Comparison of ENCODE assay signal across 2 fruit fly cellular contexts in genomic region chr3R:13815022-13815440, dm6.
TF ChIP-seq lines count a peak whose summit lies in the region.

No protein-coding gene starts in this region.

TF ChIP-seq in whole organism, embryonic, 481 proteins besides CTCF, POLR2A, EP300 and RAD21 (continued from another document and continues in another):
- TF ChIP-seq z (GFP tag; IDR thresholded peaks at IDR 0.05; lab: Robert Waterston, UW): peak; percentile 78; the same call in 2 of the 3 replicates
- peak; percentile 15; the same call in 1 of the 2 replicates for TF ChIP-seq CG13287 (GFP tag; IDR thresholded peaks at IDR 0.05; lab: Robert Waterston, UW; ENCODE audit: partially characterized antibody)
- TF ChIP-seq Oaz (GFP tag; IDR thresholded peaks at IDR 0.05; lab: Robert Waterston, UW): no peak
- TF ChIP-seq crp (GFP tag; optimal IDR thresholded peaks at IDR 0.05; lab: Kevin White, UChicago): peak in 1 of 2 experiments; percentile 58
- TF ChIP-seq CG2202 (tag; optimal IDR thresholded peaks at IDR 0.05; lab: Kevin White, UChicago): no peak
- TF ChIP-seq cwo (GFP tag; optimal IDR thresholded peaks at IDR 0.05; lab: Kevin White, UChicago): no peak
- TF ChIP-seq CG6272 (GFP tag; IDR thresholded peaks at IDR 0.05; lab: Robert Waterston, UW): no peak
- no peak for TF ChIP-seq salm (tag; optimal IDR thresholded peaks at IDR 0.05; lab: Kevin White, UChicago)
- no peak for TF ChIP-seq CG7271 (tag; optimal IDR thresholded peaks at IDR 0.05; lab: Kevin White, UChicago)
- peak; percentile 21; the same call in 1 of the 3 replicates for TF ChIP-seq so (GFP tag; IDR thresholded peaks at IDR 0.05; lab: Robert Waterston, UW)
- TF ChIP-seq ERR (GFP tag; optimal IDR thresholded peaks at IDR 0.05; lab: Kevin White, UChicago): no peak
- no peak for TF ChIP-seq CG30403 (GFP tag; optimal IDR thresholded peaks at IDR 0.05; lab: Kevin White, UChicago)
- no peak for TF ChIP-seq lov (optimal IDR thresholded peaks at IDR 0.05; lab: Kevin White, UChicago)
- TF ChIP-seq lov (GFP tag; IDR thresholded peaks at IDR 0.05; lab: Robert Waterston, UW): no peak
- no peak for TF ChIP-seq CG10431 (GFP tag; optimal IDR thresholded peaks at IDR 0.05; lab: Kevin White, UChicago)
- 0 out of 3 replicates have a peak, but pooled peaks have one; percentile 29 for TF ChIP-seq zfh1 (GFP tag; IDR thresholded peaks at IDR 0.05; lab: Robert Waterston, UW)
- TF ChIP-seq Bgb (GFP tag; IDR thresholded peaks at IDR 0.05; lab: Robert Waterston, UW; ENCODE audit: partially characterized antibody): no peak
- no peak for TF ChIP-seq HLH4C (GFP tag; IDR thresholded peaks at IDR 0.05; lab: Robert Waterston, UW; ENCODE audit: partially characterized antibody)
- TF ChIP-seq Blimp-1 (GFP tag; optimal IDR thresholded peaks at IDR 0.05; lab: Kevin White, UChicago): peak; percentile 9
- TF ChIP-seq CG34376 (GFP tag; optimal IDR thresholded peaks at IDR 0.05; lab: Kevin White, UChicago): peak; percentile 2
- no peak for TF ChIP-seq Ssrp (tag; optimal IDR thresholded peaks at IDR 0.05; lab: Kevin White, UChicago)
- no peak for TF ChIP-seq BEAF-32 (GFP tag; optimal IDR thresholded peaks at IDR 0.05; lab: Kevin White, UChicago)
- TF ChIP-seq Ravus (GFP tag; IDR thresholded peaks at IDR 0.05; lab: Robert Waterston, UW): no peak
- TF ChIP-seq Myb (GFP tag; optimal IDR thresholded peaks at IDR 0.05; lab: Kevin White, UChicago): no peak
- TF ChIP-seq p53 (GFP tag; optimal IDR thresholded peaks at IDR 0.05; lab: Kevin White, UChicago): no peak
- TF ChIP-seq Deaf1 (tag; optimal IDR thresholded peaks at IDR 0.05; lab: Kevin White, UChicago): no peak
- peak; percentile 79; the same call in 2 of the 4 replicates for TF ChIP-seq chinmo (GFP tag; IDR thresholded peaks at IDR 0.05; lab: Robert Waterston, UW; ENCODE audit: partially characterized antibody)
- no peak for TF ChIP-seq jing (GFP tag; optimal IDR thresholded peaks at IDR 0.05; lab: Kevin White, UChicago)
- TF ChIP-seq CG5180 (GFP tag; optimal IDR thresholded peaks at IDR 0.05; lab: Kevin White, UChicago): no peak
- no peak for TF ChIP-seq ro (GFP tag; IDR thresholded peaks at IDR 0.05; lab: Robert Waterston, UW)
- no peak for TF ChIP-seq CG7786 (GFP tag; optimal IDR thresholded peaks at IDR 0.05; lab: Kevin White, UChicago)
- TF ChIP-seq CkIIα-i1 (GFP tag; IDR thresholded peaks at IDR 0.05; lab: Robert Waterston, UW): no peak
- no peak for TF ChIP-seq CG1647 (GFP tag; optimal IDR thresholded peaks at IDR 0.05; lab: Kevin White, UChicago)
- TF ChIP-seq CG14710 (tag; optimal IDR thresholded peaks at IDR 0.05; lab: Kevin White, UChicago): no peak
- TF ChIP-seq CG12299 (tag; optimal IDR thresholded peaks at IDR 0.05; lab: Kevin White, UChicago): no peak
- TF ChIP-seq CG13123 (GFP tag; optimal IDR thresholded peaks at IDR 0.05; lab: Kevin White, UChicago): no peak
- TF ChIP-seq C15 (GFP tag; IDR thresholded peaks at IDR 0.05; lab: Robert Waterston, UW): peak; percentile 41; the same call in 1 of the 3 replicates
- no peak for TF ChIP-seq sc (optimal IDR thresholded peaks at IDR 0.05; lab: Kevin White, UChicago)
- TF ChIP-seq sc (GFP tag; optimal IDR thresholded peaks at IDR 0.05; lab: Kevin White, UChicago): no peak
- no peak for TF ChIP-seq CG18619 (GFP tag; optimal IDR thresholded peaks at IDR 0.05; lab: Kevin White, UChicago)
- TF ChIP-seq CG9797 (GFP tag; optimal IDR thresholded peaks at IDR 0.05; lab: Kevin White, UChicago): no peak
- no peak for TF ChIP-seq CG11085 (GFP tag; IDR thresholded peaks at IDR 0.05; lab: Robert Waterston, UW)
- TF ChIP-seq CG15601 (tag; optimal IDR thresholded peaks at IDR 0.05; lab: Kevin White, UChicago): no peak
- no peak for TF ChIP-seq Camta (GFP tag; optimal IDR thresholded peaks at IDR 0.05; lab: Kevin White, UChicago)
- no peak for TF ChIP-seq CG11247 (GFP tag; IDR thresholded peaks at IDR 0.05; lab: Robert Waterston, UW)
- no peak for TF ChIP-seq CG8290 (GFP tag; optimal IDR thresholded peaks at IDR 0.05; lab: Kevin White, UChicago)
- no peak for TF ChIP-seq CG8290 (tag; optimal IDR thresholded peaks at IDR 0.05; lab: Kevin White, UChicago)
- no peak for TF ChIP-seq E2f2 (GFP tag; IDR thresholded peaks at IDR 0.05; lab: Robert Waterston, UW)
- TF ChIP-seq sim (GFP tag; IDR thresholded peaks at IDR 0.05; lab: Robert Waterston, UW): no peak
- peak; percentile 29 for TF ChIP-seq sens (GFP tag; lab: Kevin White, UChicago)
- TF ChIP-seq Drgx (GFP tag; IDR thresholded peaks at IDR 0.05; lab: Robert Waterston, UW): no peak
- no peak for TF ChIP-seq zf30C (GFP tag; optimal IDR thresholded peaks at IDR 0.05; lab: Kevin White, UChicago)
- no peak for TF ChIP-seq CG34422 (GFP tag; IDR thresholded peaks at IDR 0.05; lab: Robert Waterston, UW)
- peak; percentile 23; the same call in 1 of the 2 replicates for TF ChIP-seq Xrp1 (GFP tag; IDR thresholded peaks at IDR 0.05; lab: Robert Waterston, UW)
- no peak for TF ChIP-seq CG13624 (GFP tag; optimal IDR thresholded peaks at IDR 0.05; lab: Kevin White, UChicago)
- no peak for TF ChIP-seq grau (tag; optimal IDR thresholded peaks at IDR 0.05; lab: Kevin White, UChicago)
- TF ChIP-seq CG1024 (GFP tag; IDR thresholded peaks at IDR 0.05; lab: Robert Waterston, UW): no peak
- no peak; the same call in 1 of the 2 replicates for TF ChIP-seq vvl (GFP tag; IDR thresholded peaks at IDR 0.05; lab: Robert Waterston, UW)
- TF ChIP-seq Doc3 (GFP tag; IDR thresholded peaks at IDR 0.05; lab: Robert Waterston, UW; ENCODE audit: partially characterized antibody): 0 out of 3 replicates have a peak, but pooled peaks have one; percentile 36
- TF ChIP-seq Atf6 (GFP tag; IDR thresholded peaks at IDR 0.05; lab: Robert Waterston, UW): 0 out of 2 replicates have a peak, but pooled peaks have one; percentile 9
- TF ChIP-seq toy (GFP tag; IDR thresholded peaks at IDR 0.05; lab: Robert Waterston, UW): no peak
- no peak for TF ChIP-seq Sry-δ (GFP tag; optimal IDR thresholded peaks at IDR 0.05; lab: Kevin White, UChicago)
- no peak for TF ChIP-seq zfh2 (GFP tag; optimal IDR thresholded peaks at IDR 0.05; lab: Kevin White, UChicago)
- TF ChIP-seq CG6175 (GFP tag; IDR thresholded peaks at IDR 0.05; lab: Robert Waterston, UW): no peak
- no peak for TF ChIP-seq jumu (GFP tag; optimal IDR thresholded peaks at IDR 0.05; lab: Kevin White, UChicago)
- peak; percentile 56 for TF ChIP-seq sna (GFP tag; IDR thresholded peaks at IDR 0.05; lab: Robert Waterston, UW; ENCODE audit: partially characterized antibody)
- TF ChIP-seq CG10543 (GFP tag; optimal IDR thresholded peaks at IDR 0.05; lab: Kevin White, UChicago): no peak

TF ChIP-seq in whole organism, prepupa, 60 proteins besides CTCF, POLR2A, EP300 and RAD21 (continued from another document):
- TF ChIP-seq acj6 (GFP tag; optimal IDR thresholded peaks at IDR 0.05; lab: Kevin White, UChicago) (no peak), vri (GFP tag; optimal IDR thresholded peaks at IDR 0.05; lab: Kevin White, UChicago) (no peak), OdsH (GFP tag; optimal IDR thresholded peaks at IDR 0.05; lab: Kevin White, UChicago) (no peak), Sox102F (GFP tag; optimal IDR thresholded peaks at IDR 0.05; lab: Kevin White, UChicago) (no peak), Hr38 (GFP tag; optimal IDR thresholded peaks at IDR 0.05; lab: Kevin White, UChicago) (no peak), CG6808 (GFP tag; optimal IDR thresholded peaks at IDR 0.05; lab: Kevin White, UChicago) (no peak), CG8632 (GFP tag; optimal IDR thresholded peaks at IDR 0.05; lab: Kevin White, UChicago) (no peak), CG10669 (GFP tag; optimal IDR thresholded peaks at IDR 0.05; lab: Kevin White, UChicago) (no peak), CG6276 (GFP tag; optimal IDR thresholded peaks at IDR 0.05; lab: Kevin White, UChicago) (peak; percentile 3), salr (GFP tag; optimal IDR thresholded peaks at IDR 0.05; lab: Kevin White, UChicago) (no peak), ss (GFP tag; optimal IDR thresholded peaks at IDR 0.05; lab: Kevin White, UChicago) (peak in 1 of 2 experiments; percentile 29), CG11762 (GFP tag; optimal IDR thresholded peaks at IDR 0.05; lab: Kevin White, UChicago; ENCODE audit: insufficient read depth) (no peak)
TF ChIP-seq in whole organism, prepupa: peak in this region for 8.
